Worm (Caenorhabditis elegans) whole organism, L2 larva: ENCODE data around the gene srab-10.

ENCODE experiments used
- C34F6.9 ChIP-seq: fragments of 150-350 bp; optimal IDR thresholded peaks from 2 replicates; lab custom pipeline; 2014; ENCODE audit warnings: missing biosample characterization, missing genetic modification characterization
- F13H6.1 ChIP-seq: sonication (generic microtip); optimal IDR thresholded peaks from 2 replicates; lab custom pipeline; 2016; ENCODE audit warnings: missing genetic modification characterization, missing compliant biosample characterization
- R02D3.7 ChIP-seq: fragments of 150-350 bp; optimal IDR thresholded peaks from 2 replicates; lab custom pipeline; 2014; ENCODE audit warnings: missing biosample characterization, missing genetic modification characterization
- Y55F3AM.14 ChIP-seq: fragments of 200-800 bp; sonication (Bioruptor generic); optimal IDR thresholded peaks from 2 replicates; lab custom pipeline; 2018; ENCODE audit warnings: mild to moderate bottlenecking, missing genetic modification characterization, missing compliant biosample characterization
- ZK546.5 ChIP-seq: sonication (generic microtip); optimal IDR thresholded peaks from 2 replicates; lab custom pipeline; 2017; ENCODE audit warnings: missing biosample characterization, missing genetic modification characterization
- alr-1 ChIP-seq: fragments of 150-350 bp; optimal IDR thresholded peaks from 2 replicates; lab custom pipeline; 2014; ENCODE audit warnings: missing biosample characterization, missing genetic modification characterization
- ama-1 ChIP-seq: fragments of 150-350 bp; optimal IDR thresholded peaks from 2 replicates; lab custom pipeline; 2018; ENCODE audit warnings: inconsistent platforms
- blmp-1 ChIP-seq: sonication (generic microtip); optimal IDR thresholded peaks from 2 replicates; lab custom pipeline; 2017; ENCODE audit warnings: missing genetic modification characterization, mild to moderate bottlenecking, missing compliant biosample characterization, antibody characterized with exemption, moderate library complexity; ENCODE audit not compliant: insufficient read depth
- ceh-16 ChIP-seq: fragments of 150-350 bp; optimal IDR thresholded peaks from 2 replicates; lab custom pipeline; 2014; ENCODE audit warnings: missing biosample characterization, missing genetic modification characterization
- crh-2 ChIP-seq: sonication (generic microtip); optimal IDR thresholded peaks from 2 replicates; lab custom pipeline; 2017; ENCODE audit warnings: missing biosample characterization, missing genetic modification characterization
- dmd-4 ChIP-seq: sonication (generic microtip); optimal IDR thresholded peaks from 2 replicates; lab custom pipeline; 2017; ENCODE audit warnings: missing biosample characterization, missing genetic modification characterization
- egl-27 ChIP-seq: sonication (generic microtip); optimal IDR thresholded peaks from 3 replicates; lab custom pipeline; 2017; ENCODE audit warnings: missing biosample characterization, missing genetic modification reagents, missing genetic modification characterization
- elt-1 ChIP-seq: fragments of 150-350 bp; optimal IDR thresholded peaks from 2 replicates; lab custom pipeline; 2014; ENCODE audit warnings: missing biosample characterization, missing genetic modification characterization
- elt-3 ChIP-seq: sonication (generic microtip); optimal IDR thresholded peaks from 2 replicates; lab custom pipeline; 2017; ENCODE audit warnings: missing biosample characterization, missing genetic modification characterization
- lin-11 ChIP-seq: fragments of 150-350 bp; sonication (generic microtip); optimal IDR thresholded peaks from 2 replicates; lab custom pipeline; 2014; ENCODE audit warnings: missing biosample characterization, missing genetic modification characterization, inconsistent platforms, mixed read lengths
- lin-39 ChIP-seq: fragments of 150-350 bp; optimal IDR thresholded peaks from 2 replicates; lab custom pipeline; 2014; ENCODE audit warnings: missing biosample characterization, missing genetic modification reagents, missing genetic modification characterization
- mab-5 ChIP-seq: fragments of 150-350 bp; optimal IDR thresholded peaks from 2 replicates; lab custom pipeline; 2014; ENCODE audit warnings: missing biosample characterization, missing genetic modification characterization
- nhr-11 ChIP-seq: fragments of 150-350 bp; optimal IDR thresholded peaks from 2 replicates; lab custom pipeline; 2014; ENCODE audit warnings: missing biosample characterization, missing genetic modification characterization
- nhr-12 ChIP-seq: fragments of 150-350 bp; optimal IDR thresholded peaks from 2 replicates; lab custom pipeline; 2014; ENCODE audit warnings: missing biosample characterization, missing genetic modification characterization
- nhr-21 ChIP-seq: fragments of 150-350 bp; optimal IDR thresholded peaks from 2 replicates; lab custom pipeline; 2014; ENCODE audit warnings: missing biosample characterization, missing genetic modification characterization
- nhr-23 ChIP-seq: fragments of 150-350 bp; optimal IDR thresholded peaks from 2 replicates; lab custom pipeline; 2014; ENCODE audit warnings: missing biosample characterization, missing genetic modification reagents, missing genetic modification characterization
- nhr-25 ChIP-seq: fragments of 150-350 bp; sonication (generic microtip); optimal IDR thresholded peaks from 3 replicates; lab custom pipeline; 2014; ENCODE audit warnings: missing biosample characterization, missing genetic modification characterization
- nhr-6 ChIP-seq: fragments of 150-350 bp; optimal IDR thresholded peaks from 2 replicates; lab custom pipeline; 2014; ENCODE audit warnings: missing biosample characterization, missing genetic modification characterization
- nhr-77 ChIP-seq: fragments of 150-350 bp; optimal IDR thresholded peaks from 2 replicates; lab custom pipeline; 2014; ENCODE audit warnings: missing biosample characterization, missing genetic modification characterization
- peb-1 ChIP-seq: fragments of 150-350 bp; optimal IDR thresholded peaks from 2 replicates; lab custom pipeline; 2014; ENCODE audit warnings: missing biosample characterization, missing genetic modification characterization
- sem-4 ChIP-seq: fragments of 150-350 bp; optimal IDR thresholded peaks from 2 replicates; lab custom pipeline; 2014; ENCODE audit warnings: missing biosample characterization, missing genetic modification reagents, missing genetic modification characterization
- skn-1 ChIP-seq: sonication (generic microtip); optimal IDR thresholded peaks from 2 replicates; lab custom pipeline; 2017; ENCODE audit warnings: missing biosample characterization, missing genetic modification characterization
- sma-9 ChIP-seq, 2 experiments: fragments of 150-350 bp in 1 of 2; sonication (generic microtip) in 1 of 2; optimal IDR thresholded peaks; 2 replicates each; lab custom pipeline; 2014 to 2016; ENCODE audit warnings: missing genetic modification characterization in 2 of 2, mild to moderate bottlenecking in 1 of 2, missing biosample characterization in 1 of 2, missing compliant biosample characterization in 1 of 2, missing genetic modification reagents in 1 of 2, moderate library complexity in 1 of 2
- snpc-4 ChIP-seq: fragments of 150-350 bp; optimal IDR thresholded peaks from 2 replicates; lab custom pipeline; 2014; ENCODE audit warnings: missing biosample characterization, missing genetic modification characterization
- unc-39 ChIP-seq: fragments of 150-350 bp; optimal IDR thresholded peaks from 2 replicates; lab custom pipeline; 2014; ENCODE audit warnings: missing biosample characterization, missing genetic modification characterization
- unc-62 ChIP-seq: fragments of 150-350 bp; optimal IDR thresholded peaks from 2 replicates; lab custom pipeline; 2014; ENCODE audit warnings: missing biosample characterization, missing genetic modification reagents, missing genetic modification characterization
- zag-1 ChIP-seq: fragments of 150-350 bp; optimal IDR thresholded peaks from 2 replicates; lab custom pipeline; 2014; ENCODE audit warnings: missing biosample characterization, missing genetic modification characterization
- ztf-1 ChIP-seq: fragments of 200-800 bp; sonication (Bioruptor generic); conservative IDR thresholded peaks from 2 replicates; pipeline ENCODE4 v1.3.6; 2022; ENCODE audit warnings: missing genetic modification characterization, missing compliant biosample characterization
- ztf-11 ChIP-seq: sonication (generic microtip); optimal IDR thresholded peaks from 2 replicates; lab custom pipeline; 2017; ENCODE audit warnings: missing biosample characterization, missing genetic modification characterization
- ztf-4 ChIP-seq: fragments of 150-350 bp; optimal IDR thresholded peaks from 2 replicates; lab custom pipeline; 2014; ENCODE audit warnings: missing biosample characterization, missing genetic modification characterization

srab-10 gene

DNA sequence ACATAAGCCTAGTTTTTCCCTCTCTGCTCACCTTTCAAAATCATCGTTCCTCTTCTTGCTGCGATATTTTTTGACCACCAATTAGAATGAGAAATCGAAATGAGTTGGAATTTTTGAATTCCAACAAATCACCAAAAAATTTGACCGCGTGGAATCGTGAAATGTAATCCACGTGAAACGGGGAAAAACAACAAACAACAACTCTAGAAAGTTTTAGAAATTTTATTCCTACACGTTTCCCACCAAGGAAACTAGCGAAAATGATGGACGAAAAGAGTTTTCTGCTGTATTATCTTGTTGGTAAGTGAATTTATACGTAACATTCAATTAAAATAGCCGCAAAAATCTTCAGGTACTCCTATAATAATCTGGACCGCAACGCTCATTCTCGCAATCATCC is 5.9 kb downstream of the srab-10 start, which contains the start of the genes irld-3 and F02C9.1:
irld-3 (minus strand) TSS at position 101 of the 400 bp plus-strand sequence.
F02C9.1 (plus strand) TSS at position 216 of the 400 bp plus-strand sequence.
- TF ChIP-seq unc-39 (tag; lab: Kevin White, UChicago) (no peak), R02D3.7 (tag; lab: Kevin White, UChicago) (no peak), ztf-11 (tag; lab: Kevin White, UChicago) (no peak), Y55F3AM.14 (GFP tag; lab: Kevin White, UChicago) (no peak), ztf-1 (GFP tag; lab: Robert Waterston, UW) (no peak), C34F6.9 (tag; lab: Kevin White, UChicago) (no peak), zag-1 (no peak), ceh-16 (tag; lab: Kevin White, UChicago) (no peak)

ce11 chrV:3133293-3133755 is 11.1 kb downstream of the srab-10 start, which contains the start of gene F02C9.2:
F02C9.2 (plus strand) TSS chrV:3133705.
- TF ChIP-seq egl-27 (tag; lab: Kevin White, UChicago) (no peak), nhr-77 (tag; lab: Kevin White, UChicago) (no peak), nhr-21 (no peak), crh-2 (no peak), F13H6.1 (tag; lab: Kevin White, UChicago) (no peak), elt-3 (tag; lab: Kevin White, UChicago) (no peak), ztf-1 (GFP tag; lab: Robert Waterston, UW) (no peak), blmp-1 (tag; lab: Kevin White, UChicago) (no peak), C34F6.9 (tag; lab: Kevin White, UChicago) (no peak), alr-1 (tag; lab: Kevin White, UChicago) (no peak), sma-9 (GFP tag; optimal IDR thresholded peaks at IDR 0.05; lab: Kevin White, UChicago) (no peak), sma-9 (tag; optimal IDR thresholded peaks at IDR 0.05; lab: Kevin White, UChicago) (no peak), ZK546.5 (tag; lab: Kevin White, UChicago) (no peak), lin-39 (no peak), zag-1 (no peak), mab-5 (no peak), lin-11 (tag; lab: Kevin White, UChicago) (no peak), R02D3.7 (tag; lab: Kevin White, UChicago) (no peak)

DNA sequence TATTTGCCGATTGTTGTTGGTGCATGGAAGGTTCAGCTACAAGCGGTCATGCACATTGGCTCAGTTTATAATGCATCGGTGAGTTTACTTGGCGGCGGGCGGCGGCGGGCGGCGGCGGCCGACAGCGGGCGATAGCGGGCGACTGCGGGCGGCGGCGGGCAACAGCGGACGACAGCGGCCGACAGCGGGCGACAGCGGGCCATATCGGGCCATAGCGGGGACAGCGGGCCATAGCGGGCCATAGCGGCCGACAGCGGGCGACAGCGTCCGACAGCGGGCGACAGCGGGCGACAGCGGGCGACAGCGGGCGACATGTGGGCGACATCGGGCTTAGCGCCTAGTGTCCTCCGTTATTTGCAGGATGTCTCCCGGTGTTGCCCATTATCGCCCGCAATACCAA is 12.3 kb downstream of the srab-10 start:
- TF ChIP-seq ztf-1 (GFP tag; lab: Robert Waterston, UW) (no peak), dmd-4 (tag; lab: Kevin White, UChicago) (no peak), ztf-11 (tag; lab: Kevin White, UChicago) (no peak), F13H6.1 (tag; lab: Kevin White, UChicago) (no peak), unc-39 (tag; lab: Kevin White, UChicago) (no peak), ZK546.5 (tag; lab: Kevin White, UChicago) (no peak), nhr-25 (tag; lab: Kevin White, UChicago) (no peak), nhr-21 (no peak), peb-1 (tag; lab: Kevin White, UChicago) (no peak), nhr-23 (tag; lab: Kevin White, UChicago) (no peak), sma-9 (GFP tag; optimal IDR thresholded peaks at IDR 0.05; lab: Kevin White, UChicago) (no peak), sma-9 (tag; optimal IDR thresholded peaks at IDR 0.05; lab: Kevin White, UChicago) (no peak), elt-3 (tag; lab: Kevin White, UChicago) (no peak), ztf-4 (tag; lab: Kevin White, UChicago) (no peak), unc-62 (GFP tag; lab: Kevin White, UChicago) (no peak), mab-5 (no peak), skn-1 (tag; lab: Kevin White, UChicago) (no peak), snpc-4 (tag; lab: Kevin White, UChicago) (no peak), nhr-12 (tag; lab: Kevin White, UChicago) (no peak), nhr-6 (tag; lab: Kevin White, UChicago) (no peak)

DNA sequence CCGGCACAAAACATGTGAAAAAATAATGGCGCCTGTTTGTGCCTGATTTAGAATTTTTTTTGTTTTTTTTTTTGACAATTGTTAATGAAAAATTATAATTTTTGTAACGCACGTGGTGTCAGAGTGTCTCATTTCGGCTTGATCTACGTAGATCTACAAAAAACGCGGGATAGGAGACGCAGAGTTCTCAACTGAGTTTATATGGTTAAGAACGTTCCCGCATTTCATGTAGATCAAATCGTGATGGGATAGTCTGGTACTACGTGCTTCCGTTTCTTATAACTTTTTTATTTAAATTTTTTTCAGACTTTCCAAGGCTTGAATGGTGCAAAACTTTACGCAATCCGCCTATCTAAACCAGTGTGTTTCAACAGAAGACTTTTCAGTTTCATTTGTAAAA is 15.6 kb downstream of the srab-10 start, which contains the start of gene tat-6:
tat-6 (plus strand) TSS at position 301 of the 400 bp plus-strand sequence.
- TF ChIP-seq nhr-25 (tag; lab: Kevin White, UChicago) = no peak
- no peak for TF ChIP-seq ztf-4 (tag; lab: Kevin White, UChicago)
- TF ChIP-seq crh-2 = no peak
- TF ChIP-seq elt-1 (tag; lab: Kevin White, UChicago) = no peak
- no peak for TF ChIP-seq sem-4 (tag; lab: Kevin White, UChicago)
- no peak for TF ChIP-seq ama-1
- TF ChIP-seq blmp-1 (tag; lab: Kevin White, UChicago) = no peak
- TF ChIP-seq nhr-11 (tag; lab: Kevin White, UChicago) = no peak
